Worm (Caenorhabditis elegans): ENCODE results near the gene C35C5.10.

C35C5.10 gene

DNA sequence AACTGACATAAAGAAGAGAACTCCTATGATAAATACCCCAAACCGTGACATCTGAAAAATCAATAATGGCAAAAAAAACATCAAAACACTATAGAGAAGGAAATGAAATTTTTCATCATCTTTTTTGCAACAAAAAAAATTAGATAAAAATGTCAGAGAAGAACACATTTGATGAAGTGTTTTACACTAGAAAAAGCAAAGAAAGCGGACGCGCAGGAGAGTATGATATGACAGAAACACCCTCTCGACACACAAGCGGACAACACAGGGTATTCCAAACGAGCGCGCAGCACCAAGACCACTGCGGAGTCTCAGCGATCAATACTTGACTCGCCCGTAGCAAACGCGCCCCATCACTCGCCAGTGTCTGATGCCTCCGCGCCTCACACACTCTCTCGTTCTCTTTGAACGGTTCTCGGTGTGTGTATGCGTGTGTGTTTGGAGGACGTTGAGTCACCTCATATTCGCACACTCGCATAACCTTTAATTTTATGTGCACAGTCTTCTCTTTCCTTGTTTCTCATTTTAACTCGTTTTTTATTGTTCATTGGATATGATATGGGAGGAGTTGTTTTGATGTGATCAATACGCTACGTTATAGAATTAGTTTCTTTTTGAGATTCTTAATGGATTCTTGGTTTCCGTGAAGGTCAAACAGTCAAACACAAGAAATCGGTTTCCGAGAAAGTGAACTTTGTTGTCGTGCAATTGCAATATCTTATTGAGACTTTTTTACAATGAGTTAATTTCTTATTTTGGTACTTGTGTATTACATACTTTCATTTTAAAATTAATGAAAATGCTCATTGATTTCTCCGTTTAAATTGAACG lies 9.4 kb upstream of the C35C5.10 start, which contains the start of gene selt-1.1 (continued):
- TF ChIP-seq C04F5.9 (tag; optimal IDR thresholded peaks at IDR 0.05) (no peak), F16B12.6 (tag; optimal IDR thresholded peaks at IDR 0.05) (no peak), unc-30 (tag; optimal IDR thresholded peaks at IDR 0.05) (no peak), nhr-71 (tag; optimal IDR thresholded peaks at IDR 0.05) (peak; percentile 61), zag-1 (tag; optimal IDR thresholded peaks at IDR 0.05) (no peak), ceh-8 (GFP tag; optimal IDR thresholded peaks at IDR 0.05) (no peak), dsc-1 (tag; optimal IDR thresholded peaks at IDR 0.05) (no peak), fos-1 (tag; optimal IDR thresholded peaks at IDR 0.05) (no peak), snu-23 (GFP tag; optimal IDR thresholded peaks at IDR 0.05) (peak; percentile 63), lir-3 (tag; optimal IDR thresholded peaks at IDR 0.05; ENCODE audit: poor library complexity) (no peak), nhr-47 (tag; optimal IDR thresholded peaks at IDR 0.05) (peak; percentile 52), mef-2 (tag; optimal IDR thresholded peaks at IDR 0.05) (no peak), efl-1 (optimal IDR thresholded peaks at IDR 0.05) (peak in 1 of 2 experiments; percentile 35), efl-1 (GFP tag; optimal IDR thresholded peaks at IDR 0.05 in 1 of 2) (no peak), ztf-4 (tag; optimal IDR thresholded peaks at IDR 0.05) (no peak), ceh-82 (tag; optimal IDR thresholded peaks at IDR 0.05) (peak in 1 of 3 experiments; percentile 17), lin-14 (GFP tag; optimal IDR thresholded peaks at IDR 0.05) (peak; percentile 93), pag-3 (tag; optimal IDR thresholded peaks at IDR 0.05; ENCODE audit: borderline replicate concordance, insufficient read depth) (no peak), mdl-1 (tag; optimal IDR thresholded peaks at IDR 0.05) (peak in 1 of 2 experiments; percentile 63), ceh-63 (GFP tag; optimal IDR thresholded peaks at IDR 0.05) (no peak), swsn-7 (tag; optimal IDR thresholded peaks at IDR 0.05) (peak; percentile 55)

DNA sequence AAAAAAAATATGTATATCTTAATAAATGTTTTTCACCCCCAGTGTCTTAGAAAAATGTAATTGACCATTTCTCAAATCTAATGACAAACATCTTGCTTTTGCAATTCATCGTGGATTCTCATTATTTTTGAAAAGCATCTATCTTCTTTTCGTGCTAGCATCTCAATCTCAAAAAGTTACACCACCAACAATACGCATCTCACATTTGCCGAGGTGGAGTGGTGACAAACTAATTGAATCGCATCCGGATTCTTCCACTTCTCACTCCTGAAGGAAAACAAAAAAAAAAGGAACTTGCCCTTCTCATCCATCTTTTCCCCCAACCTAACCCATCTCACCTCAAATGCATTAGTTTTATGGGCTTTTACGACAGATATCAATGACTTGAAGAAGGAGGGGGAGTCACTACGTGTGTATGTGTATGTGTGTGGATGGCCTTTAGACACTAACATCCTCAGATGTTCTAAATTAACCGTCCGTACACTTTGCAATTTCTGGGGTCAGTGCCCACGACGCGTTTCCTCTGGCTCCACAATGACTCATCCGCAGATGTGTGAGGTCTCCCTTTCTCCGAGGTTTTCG lies 8.5 kb upstream of the C35C5.10 start:
- TF ChIP-seq unc-98 (GFP tag; IDR thresholded peaks at IDR 0.05) (no peak), Y116A8C.19 (tag; optimal IDR thresholded peaks at IDR 0.05; ENCODE audit: borderline replicate concordance) (no peak), blmp-1 (tag; optimal IDR thresholded peaks at IDR 0.05) (peak; percentile 14), pqm-1 (tag; optimal IDR thresholded peaks at IDR 0.05) (no peak), dsc-1 (tag; optimal IDR thresholded peaks at IDR 0.05) (peak; percentile 83), rnt-1 (tag; optimal IDR thresholded peaks at IDR 0.05) (peak; percentile 39), fkh-4 (tag; optimal IDR thresholded peaks at IDR 0.05; ENCODE audit: borderline replicate concordance) (peak; percentile 23), efl-1 (optimal IDR thresholded peaks at IDR 0.05) (no peak), efl-1 (GFP tag; optimal IDR thresholded peaks at IDR 0.05 in 1 of 2) (peak in 1 of 2 experiments; percentile 62), nhr-12 (tag; optimal IDR thresholded peaks at IDR 0.05) (no peak), lin-14 (GFP tag; optimal IDR thresholded peaks at IDR 0.05) (peak; percentile 32)

DNA sequence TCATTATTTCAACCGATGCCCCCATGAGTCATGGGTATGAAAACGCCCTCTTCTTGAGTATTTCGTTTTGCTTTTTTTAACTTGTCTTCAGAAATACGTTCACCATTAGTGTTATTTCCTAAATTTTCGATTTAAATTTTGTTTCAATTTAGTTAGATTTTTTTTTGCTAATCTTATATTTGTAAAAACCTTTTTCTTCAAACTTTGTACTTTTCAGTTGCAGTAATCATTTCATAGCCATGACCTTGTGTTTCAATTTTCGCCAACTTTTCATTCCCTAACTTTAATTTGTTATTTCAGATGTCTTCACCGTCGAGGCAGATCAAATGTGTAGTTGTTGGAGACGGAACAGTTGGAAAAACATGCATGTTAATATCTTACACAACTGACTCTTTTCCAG lies 7.7 kb upstream of the C35C5.10 start, which contains the start of gene mig-2:
Gene mig-2 (plus strand): TSS at position 301 of the 400 bp plus-strand sequence.
- TF ChIP-seq pqm-1 (tag; optimal IDR thresholded peaks at IDR 0.05) (no peak), nhr-85 (tag) (peak; percentile 30)

- no peak for TF ChIP-seq skn-1 (tag; optimal IDR thresholded peaks at IDR 0.05)
- no peak for TF ChIP-seq nhr-85 (tag)
- TF ChIP-seq grh-1 (GFP tag; IDR thresholded peaks at IDR 0.05) = no peak
Measured at ce11 chrX:11551808-11552207, 4.2 kb upstream of the C35C5.10 start.

DNA sequence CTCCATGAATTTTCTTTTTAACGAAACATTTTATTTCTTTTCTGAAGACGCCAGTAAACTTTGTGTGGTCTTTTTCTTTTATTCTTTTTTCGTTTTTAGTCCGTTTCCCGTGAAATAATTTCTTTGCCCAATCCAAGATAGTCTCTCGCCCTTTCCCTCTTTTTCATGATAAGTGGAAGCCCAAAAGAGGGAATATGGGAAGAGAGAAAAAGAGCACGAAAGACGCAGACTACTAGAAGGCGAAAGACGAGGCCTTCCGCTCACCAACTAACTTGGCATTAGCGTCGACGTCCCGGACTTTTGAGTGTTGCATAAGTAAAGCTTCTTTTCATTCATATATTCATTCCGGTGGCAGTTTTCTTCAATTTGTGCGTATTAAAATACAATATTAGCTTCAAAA lies 3.2 kb upstream of the C35C5.10 start:
- TF ChIP-seq snu-23 (GFP tag; optimal IDR thresholded peaks at IDR 0.05) (no peak), unc-130 (tag; optimal IDR thresholded peaks at IDR 0.05) (no peak), efl-3 (GFP tag; optimal IDR thresholded peaks at IDR 0.05) (no peak), rnt-1 (tag; optimal IDR thresholded peaks at IDR 0.05) (no peak), lin-13 (GFP tag; optimal IDR thresholded peaks at IDR 0.05) (no peak), aha-1 (tag; optimal IDR thresholded peaks at IDR 0.05) (no peak), nhr-11 (tag; optimal IDR thresholded peaks at IDR 0.05) (no peak), lin-14 (GFP tag; optimal IDR thresholded peaks at IDR 0.05) (peak; percentile 64), nhr-71 (tag; optimal IDR thresholded peaks at IDR 0.05) (no peak), nhr-47 (tag; optimal IDR thresholded peaks at IDR 0.05) (peak; percentile 13), fos-1 (tag; optimal IDR thresholded peaks at IDR 0.05) (no peak), nhr-77 (tag; optimal IDR thresholded peaks at IDR 0.05) (no peak), lsy-2 (tag; optimal IDR thresholded peaks at IDR 0.05) (no peak), fkh-10 (GFP tag; optimal IDR thresholded peaks at IDR 0.05) (peak; percentile 23), ceh-82 (tag; optimal IDR thresholded peaks at IDR 0.05) (peak in 1 of 3 experiments; percentile 37), unc-98 (GFP tag; IDR thresholded peaks at IDR 0.05) (no peak), egl-13 (tag; optimal IDR thresholded peaks at IDR 0.05) (no peak), Y116A8C.19 (tag; optimal IDR thresholded peaks at IDR 0.05; ENCODE audit: borderline replicate concordance) (no peak), nhr-19 (GFP tag; conservative IDR thresholded peaks at IDR 0.05) (no peak), vab-15 (tag; optimal IDR thresholded peaks at IDR 0.05) (no peak)
